Worm (Caenorhabditis elegans): ENCODE results near the gene F41G3.3.

ce11 chrII:6746404-6746803 lies 9.9 kb upstream of the F41G3.3 start, which contains the start of gene F41G3.5:
- TF ChIP-seq ztf-11 (tag; optimal IDR thresholded peaks at IDR 0.05) (no peak), mab-5 (tag; optimal IDR thresholded peaks at IDR 0.05) (no peak), nhr-237 (tag; optimal IDR thresholded peaks at IDR 0.05) (no peak), ceh-16 (tag; optimal IDR thresholded peaks at IDR 0.05) (no peak), ztf-4 (tag; optimal IDR thresholded peaks at IDR 0.05) (no peak), zag-1 (tag; optimal IDR thresholded peaks at IDR 0.05) (no peak), unc-62 (GFP tag; optimal IDR thresholded peaks at IDR 0.05) (no peak), ztf-1 (GFP tag; conservative IDR thresholded peaks at IDR 0.05) (no peak), sma-9 (GFP tag; optimal IDR thresholded peaks at IDR 0.05) (no peak), sma-9 (tag; optimal IDR thresholded peaks at IDR 0.05) (no peak), unc-55 (GFP tag; optimal IDR thresholded peaks at IDR 0.05) (no peak), ama-1 (optimal IDR thresholded peaks at IDR 0.05) (no peak), lin-39 (tag; optimal IDR thresholded peaks at IDR 0.05) (no peak)

All from whole organism, L2 larva.